Worm (Caenorhabditis elegans): ENCODE measurements around the gene htz-1.
A peak's percentile ranks its signal among the peaks of the same experiment; 100 is the strongest.

Gene htz-1

DNA sequence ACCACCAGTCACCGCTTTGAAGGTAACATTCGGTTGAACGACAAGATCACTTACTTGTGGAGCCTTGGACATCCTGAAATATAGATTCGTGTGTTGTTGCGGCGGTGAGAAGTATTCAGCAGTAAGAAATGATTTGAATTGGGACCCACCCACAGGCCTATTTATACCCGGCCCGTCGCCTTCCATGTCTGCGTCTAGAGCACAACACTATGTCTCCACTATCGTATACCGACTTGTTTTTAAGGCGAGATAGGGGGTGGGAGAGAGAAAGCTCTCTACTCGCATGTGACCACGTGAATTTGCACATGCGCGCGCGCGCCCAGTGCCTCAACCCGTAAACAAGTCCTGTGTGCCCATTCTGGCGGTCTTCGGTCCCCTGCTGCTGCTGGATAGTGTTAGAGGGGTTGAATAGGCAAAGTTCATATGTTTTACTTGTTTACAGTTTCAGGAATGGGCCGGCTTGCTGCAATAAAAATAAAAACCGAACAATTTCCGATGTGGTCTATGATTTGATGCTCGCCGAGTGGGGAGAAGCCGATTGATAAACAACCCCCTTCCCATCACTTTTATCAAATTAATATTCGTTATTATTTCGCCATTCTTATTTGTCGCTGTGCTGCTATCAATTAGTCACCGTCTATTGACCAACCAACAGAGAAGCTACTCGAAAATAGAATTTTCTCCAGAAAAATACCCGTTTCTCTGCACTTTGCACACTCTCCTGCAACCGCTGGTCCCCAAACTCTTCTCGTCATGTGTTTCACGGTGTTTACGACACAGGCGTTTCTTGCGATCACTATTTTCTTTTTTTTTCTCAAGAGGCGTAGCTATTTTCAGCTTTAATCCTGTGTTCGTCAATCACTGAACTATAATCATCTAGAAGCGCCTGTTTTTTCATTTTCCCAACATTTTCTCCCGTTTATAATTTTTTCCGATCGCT lies 24.0 kb downstream of the htz-1 start (continued):
- no peak for TF ChIP-seq ceh-32 (tag; optimal IDR thresholded peaks at IDR 0.05; ENCODE audit: poor library complexity)
- peak; percentile 77 for TF ChIP-seq set-16 (GFP tag; IDR thresholded peaks at IDR 0.05)
- TF ChIP-seq nhr-6 (tag; optimal IDR thresholded peaks at IDR 0.05), result peak; percentile 40
- peak; percentile 65 for TF ChIP-seq zfp-3 (GFP tag; conservative IDR thresholded peaks at IDR 0.05)
- TF ChIP-seq mes-2 (tag; optimal IDR thresholded peaks at IDR 0.05; ENCODE audit: poor library complexity, severe bottlenecking), result peak; percentile 49
- no peak for TF ChIP-seq pqm-1 (tag; optimal IDR thresholded peaks at IDR 0.05)
- TF ChIP-seq hlh-11 (tag; optimal IDR thresholded peaks at IDR 0.05), result peak; percentile 86
- TF ChIP-seq nhr-48 (tag; optimal IDR thresholded peaks at IDR 0.05), result no peak
- TF ChIP-seq nhr-76 (tag; optimal IDR thresholded peaks at IDR 0.05), result no peak
- TF ChIP-seq vab-7 (GFP tag; IDR thresholded peaks at IDR 0.05), result no peak
- no peak for TF ChIP-seq dmd-9 (GFP tag; IDR thresholded peaks at IDR 0.05)
- peak; percentile 42 for TF ChIP-seq spr-3 (GFP tag; optimal IDR thresholded peaks at IDR 0.05)
- peak; percentile 71 for TF ChIP-seq nhr-25 (tag; optimal IDR thresholded peaks at IDR 0.05; ENCODE audit: borderline replicate concordance, insufficient read depth)
- TF ChIP-seq ctbp-1 (GFP tag; IDR thresholded peaks at IDR 0.05), result no peak; the same call in none of the 2 replicates
- no peak for TF ChIP-seq egl-27 (tag; optimal IDR thresholded peaks at IDR 0.05)
- 0 out of 4 replicates have a peak, but pooled peaks of 1 of the 2 experiments have one; percentile 35 for TF ChIP-seq madf-5 (GFP tag; IDR thresholded peaks at IDR 0.05)
- TF ChIP-seq ceh-82 (tag; optimal IDR thresholded peaks at IDR 0.05), result no peak
- no peak for TF ChIP-seq cey-2 (tag; optimal IDR thresholded peaks at IDR 0.05; ENCODE audit: borderline replicate concordance, insufficient read depth)
- TF ChIP-seq dmd-8 (GFP tag; IDR thresholded peaks at IDR 0.05), result no peak
- no peak for TF ChIP-seq F10B5.3 (tag; optimal IDR thresholded peaks at IDR 0.05)

ce11 chrIV:4470885-4471772 lies 25.1 kb downstream of the htz-1 start:
- TF ChIP-seq Y105C5A.15 (GFP tag; IDR thresholded peaks at IDR 0.05) (peak; percentile 59; the same call in 1 of the 2 replicates), ces-1 (GFP tag; optimal IDR thresholded peaks at IDR 0.05) (no peak), mdl-1 (tag; optimal IDR thresholded peaks at IDR 0.05) (peak; percentile 71 to 92), unc-62 (GFP tag; optimal IDR thresholded peaks at IDR 0.05 in 1 of 2) (peak in 1 of 2 experiments; percentile 97), unc-62 (tag; optimal IDR thresholded peaks at IDR 0.05) (no peak), hmg-1.1 (GFP tag; IDR thresholded peaks at IDR 0.05) (peak; percentile 66), madf-9 (GFP tag; conservative IDR thresholded peaks at IDR 0.05) (0 out of 2 replicates have a peak, but pooled peaks have one; percentile 30), attf-4 (tag; optimal IDR thresholded peaks at IDR 0.05) (no peak), ztf-7 (tag; optimal IDR thresholded peaks at IDR 0.05) (no peak), lin-1 (GFP tag; IDR thresholded peaks at IDR 0.05) (0 out of 2 replicates have a peak, but pooled peaks have one; percentile 49), F44E2.7 (GFP tag; IDR thresholded peaks at IDR 0.05) (no peak), daf-16 (GFP tag; optimal IDR thresholded peaks at IDR 0.05) (peak in 1 of 2 experiments; percentile 15), daf-16 (tag; optimal IDR thresholded peaks at IDR 0.05) (peak; percentile 71), nhr-42 (GFP tag; IDR thresholded peaks at IDR 0.05) (peak; percentile 29; the same call in 1 of the 2 replicates), hlh-11 (tag; optimal IDR thresholded peaks at IDR 0.05) (peak; percentile 68), dmd-8 (GFP tag; IDR thresholded peaks at IDR 0.05) (peak; percentile 40; the same call in 1 of the 2 replicates), Y5F2A.4 (GFP tag; optimal IDR thresholded peaks at IDR 0.05) (no peak), sdz-12 (GFP tag; optimal IDR thresholded peaks at IDR 0.05) (no peak), nhr-6 (tag; optimal IDR thresholded peaks at IDR 0.05) (peak; percentile 45), egl-27 (tag; optimal IDR thresholded peaks at IDR 0.05) (no peak), lim-7 (GFP tag; IDR thresholded peaks at IDR 0.05) (peak; percentile 45; the same call in 1 of the 2 replicates), ceh-20 (GFP tag; IDR thresholded peaks at IDR 0.05) (peak; percentile 32; the same call in 1 of the 2 replicates), lin-38 (GFP tag; IDR thresholded peaks at IDR 0.05) (peak; percentile 68), dmd-6 (GFP tag; IDR thresholded peaks at IDR 0.05) (peak; percentile 45), mes-2 (tag; optimal IDR thresholded peaks at IDR 0.05; ENCODE audit: poor library complexity, severe bottlenecking) (peak; percentile 48), lsy-2 (tag; optimal IDR thresholded peaks at IDR 0.05) (peak in 1 of 2 experiments; percentile 40), hif-1 (tag; optimal IDR thresholded peaks at IDR 0.05) (peak in 1 of 2 experiments; percentile 6), ceh-82 (tag; optimal IDR thresholded peaks at IDR 0.05) (no peak), ctbp-1 (GFP tag; IDR thresholded peaks at IDR 0.05) (peak; percentile 35; the same call in 1 of the 2 replicates), nhr-48 (tag; optimal IDR thresholded peaks at IDR 0.05) (no peak), tra-1 (GFP tag; IDR thresholded peaks at IDR 0.05) (0 out of 2 replicates have a peak, but pooled peaks have one; percentile 39)

All from whole organism, L4 larva.